Worm (Caenorhabditis elegans) whole organism, dauer: Measurements from ENCODE around the gene str-67.

Source experiments
- unc-62 ChIP-seq: sonication (generic microtip); optimal IDR thresholded peaks from 2 replicates; lab custom pipeline; 2017; ENCODE audit warnings: missing biosample characterization, missing genetic modification reagents, missing genetic modification characterization

str-67 gene

ce11 chrV:1038074-1038473 is 26.3 kb downstream of the str-67 start:
- TF ChIP-seq unc-62 (GFP tag; lab: Kevin White, UChicago), result no peak

ce11 chrV:1033304-1033703 is 31.1 kb downstream of the str-67 start, which contains the start of gene flp-34:
TSS of gene flp-34 (minus strand) at chrV:1033404.
- no peak for TF ChIP-seq unc-62 (GFP tag; lab: Kevin White, UChicago)

ce11 chrV:1027044-1027443 is 37.3 kb downstream of the str-67 start, which contains the start of gene R09A1.3:
TSS of gene R09A1.3 (minus strand) at chrV:1027074.
- TF ChIP-seq unc-62 (GFP tag; lab: Kevin White, UChicago), result no peak

- TF ChIP-seq unc-62 (GFP tag; lab: Kevin White, UChicago), result no peak
Observed at ce11 chrV:1023367-1023766, 41.0 kb downstream of the str-67 start, which contains the start of gene pei-2. TSS of gene pei-2 (minus strand) at chrV:1023467.

- TF ChIP-seq unc-62 (GFP tag; lab: Kevin White, UChicago), result no peak
Observed at ce11 chrV:1021456-1021855, 42.9 kb downstream of the str-67 start.

ce11 chrV:1017196-1017595 is 47.2 kb downstream of the str-67 start:
- no peak for TF ChIP-seq unc-62 (GFP tag; lab: Kevin White, UChicago)

- no peak for TF ChIP-seq unc-62 (GFP tag; lab: Kevin White, UChicago)
Observed at ce11 chrV:1015194-1015593, 49.2 kb downstream of the str-67 start.

- TF ChIP-seq unc-62 (GFP tag; lab: Kevin White, UChicago), result no peak
Observed at ce11 chrV:1013637-1014036, 50.8 kb downstream of the str-67 start.
